Worm (Caenorhabditis elegans) whole organism, early embryonic: Measurements from ENCODE around the gene dgk-4.

Experiments
- B0310.2 ChIP-seq: sonication (generic microtip); optimal IDR thresholded peaks from 2 replicates; lab custom pipeline; 2016; ENCODE audit warnings: mild to moderate bottlenecking, missing genetic modification characterization, missing compliant biosample characterization
- F13C5.2 ChIP-seq: sonication (generic microtip); optimal IDR thresholded peaks from 2 replicates; lab custom pipeline; 2017; ENCODE audit warnings: mild to moderate bottlenecking, missing genetic modification characterization, inconsistent platforms, missing compliant biosample characterization
- aly-1 ChIP-seq: sonication (generic microtip); optimal IDR thresholded peaks from 2 replicates; lab custom pipeline; 2016; ENCODE audit warnings: missing genetic modification characterization, missing compliant biosample characterization
- ama-1 ChIP-seq: fragments of 150-350 bp; optimal IDR thresholded peaks from 2 replicates; lab custom pipeline; 2014
- ceh-13 ChIP-seq: fragments of 200-800 bp; sonication (Bioruptor generic); optimal IDR thresholded peaks from 2 replicates; lab custom pipeline; 2018; ENCODE audit warnings: mild to moderate bottlenecking, missing genetic modification characterization, missing compliant biosample characterization
- ceh-36 ChIP-seq: sonication (generic microtip); optimal IDR thresholded peaks from 2 replicates; lab custom pipeline; 2016; ENCODE audit warnings: missing genetic modification characterization, inconsistent platforms, missing compliant biosample characterization
- ets-7 ChIP-seq: sonication (generic microtip); optimal IDR thresholded peaks from 2 replicates; lab custom pipeline; 2016; ENCODE audit warnings: missing genotype, missing genetic modification characterization, missing compliant biosample characterization
- flt-1 ChIP-seq: fragments of 200-800 bp; sonication (Bioruptor generic); IDR thresholded peaks from 2 replicates; pipeline ENCODE4 v1.3.6; 2022; ENCODE audit warnings: missing genetic modification characterization, missing compliant biosample characterization
- hmbx-1 ChIP-seq: sonication (generic microtip); optimal IDR thresholded peaks from 2 replicates; lab custom pipeline; 2016; ENCODE audit warnings: mild to moderate bottlenecking, missing genetic modification characterization, missing compliant biosample characterization
- hmg-4 ChIP-seq: fragments of 200-800 bp; sonication (Bioruptor generic); optimal IDR thresholded peaks from 2 replicates; lab custom pipeline; 2018; ENCODE audit warnings: mild to moderate bottlenecking, missing genetic modification characterization, missing compliant biosample characterization
- hnd-1 ChIP-seq: sonication (generic microtip); optimal IDR thresholded peaks from 2 replicates; lab custom pipeline; 2016; ENCODE audit warnings: missing genetic modification characterization, missing compliant biosample characterization
- pes-1 ChIP-seq: fragments of 200-800 bp; sonication (Bioruptor generic); IDR thresholded peaks from 2 replicates; pipeline ENCODE4 v1.3.6; 2022; ENCODE audit warnings: missing genetic modification reagents, missing genetic modification characterization, missing compliant biosample characterization
- scrt-1 ChIP-seq: fragments of 200-800 bp; sonication (Bioruptor generic); IDR thresholded peaks from 2 replicates; pipeline ENCODE4 v1.3.6; 2022; ENCODE audit warnings: missing genetic modification characterization, missing compliant biosample characterization
- sea-1 ChIP-seq: fragments of 200-800 bp; sonication (Bioruptor generic); conservative IDR thresholded peaks from 2 replicates; pipeline ENCODE4 v1.3.6; 2022; ENCODE audit warnings: missing genetic modification characterization, missing compliant biosample characterization
- tbx-11 ChIP-seq: fragments of 200-800 bp; sonication (Bioruptor generic); IDR thresholded peaks from 2 replicates; pipeline ENCODE4 v1.3.6; 2022; ENCODE audit warnings: missing genetic modification characterization, missing compliant biosample characterization
- tbx-37 ChIP-seq: fragments of 200-800 bp; sonication (Bioruptor generic); conservative IDR thresholded peaks from 2 replicates; pipeline ENCODE4 v1.3.6; 2022; ENCODE audit warnings: missing genetic modification reagents, missing genetic modification characterization, missing compliant biosample characterization
- tra-4 ChIP-seq: sonication (generic microtip); optimal IDR thresholded peaks from 2 replicates; lab custom pipeline; 2017; ENCODE audit warnings: missing genetic modification characterization, missing compliant biosample characterization

Gene dgk-4

ce11 chrIV:8654115-8654628 is 23.0 kb downstream of the dgk-4 start, which contains the start of gene C49C8.1:
Gene C49C8.1, plus strand, starts transcription at chrIV:8654578.
- TF ChIP-seq ets-7 (tag; lab: Kevin White, UChicago) (no peak), tra-4 (no peak), scrt-1 (no peak), tbx-37 (no peak), ceh-36 (tag; lab: Kevin White, UChicago) (no peak), ceh-13 (GFP tag; lab: Kevin White, UChicago) (no peak), hmg-4 (no peak), sea-1 (no peak), ama-1 (lab: Kevin White, UChicago) (no peak), F13C5.2 (tag; lab: Kevin White, UChicago) (no peak), aly-1 (tag; lab: Kevin White, UChicago) (no peak), B0310.2 (tag; lab: Kevin White, UChicago) (no peak), flt-1 (GFP tag; lab: Robert Waterston, UW) (no peak), hnd-1 (tag; lab: Kevin White, UChicago) (no peak), hmbx-1 (no peak), pes-1 (GFP tag; lab: Robert Waterston, UW) (no peak), tbx-11 (GFP tag; lab: Robert Waterston, UW) (no peak)

ce11 chrIV:8658122-8658521 is 27.0 kb downstream of the dgk-4 start, which contains the start of gene C49C8.6:
Gene C49C8.6, minus strand, starts transcription at chrIV:8658222.
- no peak for TF ChIP-seq hnd-1 (tag; lab: Kevin White, UChicago)

- no peak for TF ChIP-seq hnd-1 (tag; lab: Kevin White, UChicago)
- TF ChIP-seq B0310.2 (tag; lab: Kevin White, UChicago), result no peak
- no peak for TF ChIP-seq tra-4
- TF ChIP-seq hmbx-1, result no peak
- TF ChIP-seq ceh-13 (GFP tag; lab: Kevin White, UChicago), result no peak
- TF ChIP-seq ceh-36 (tag; lab: Kevin White, UChicago), result no peak
Observed at ce11 chrIV:8665778-8666177, 34.6 kb downstream of the dgk-4 start.

ce11 chrIV:8668635-8669034 is 37.5 kb downstream of the dgk-4 start, which contains the start of gene cdh-5:
Gene cdh-5, plus strand, starts transcription at chrIV:8668935.
- no peak for TF ChIP-seq tbx-37
- TF ChIP-seq ceh-36 (tag; lab: Kevin White, UChicago), result no peak
- no peak for TF ChIP-seq B0310.2 (tag; lab: Kevin White, UChicago)
- no peak for TF ChIP-seq flt-1 (GFP tag; lab: Robert Waterston, UW)
- no peak for TF ChIP-seq F13C5.2 (tag; lab: Kevin White, UChicago)
- TF ChIP-seq tra-4, result no peak
- TF ChIP-seq ceh-13 (GFP tag; lab: Kevin White, UChicago), result no peak
- TF ChIP-seq pes-1 (GFP tag; lab: Robert Waterston, UW), result no peak
- TF ChIP-seq ets-7 (tag; lab: Kevin White, UChicago), result no peak
- no peak for TF ChIP-seq scrt-1
- no peak for TF ChIP-seq ama-1 (lab: Kevin White, UChicago)
- no peak for TF ChIP-seq hnd-1 (tag; lab: Kevin White, UChicago)
- no peak for TF ChIP-seq tbx-11 (GFP tag; lab: Robert Waterston, UW)
- no peak for TF ChIP-seq hmbx-1
- no peak for TF ChIP-seq hmg-4
- TF ChIP-seq sea-1, result no peak
- no peak for TF ChIP-seq aly-1 (tag; lab: Kevin White, UChicago)

- TF ChIP-seq hmg-4, result no peak
- TF ChIP-seq tbx-11 (GFP tag; lab: Robert Waterston, UW), result no peak
- TF ChIP-seq tra-4, result no peak
- TF ChIP-seq ceh-13 (GFP tag; lab: Kevin White, UChicago), result no peak
- no peak for TF ChIP-seq B0310.2 (tag; lab: Kevin White, UChicago)
- no peak for TF ChIP-seq tbx-37
- TF ChIP-seq F13C5.2 (tag; lab: Kevin White, UChicago), result no peak
- TF ChIP-seq ceh-36 (tag; lab: Kevin White, UChicago), result no peak
- no peak for TF ChIP-seq aly-1 (tag; lab: Kevin White, UChicago)
- TF ChIP-seq pes-1 (GFP tag; lab: Robert Waterston, UW), result no peak
- TF ChIP-seq ets-7 (tag; lab: Kevin White, UChicago), result no peak
- no peak for TF ChIP-seq hnd-1 (tag; lab: Kevin White, UChicago)
- TF ChIP-seq sea-1, result no peak
- TF ChIP-seq flt-1 (GFP tag; lab: Robert Waterston, UW), result no peak
- TF ChIP-seq scrt-1, result no peak
Observed at ce11 chrIV:8673733-8674375, 42.7 kb downstream of the dgk-4 start.

ce11 chrIV:8677303-8677702 is 46.2 kb downstream of the dgk-4 start, which contains the start of gene F08B4.8:
Gene F08B4.8, plus strand, starts transcription at chrIV:8677603.
- no peak for TF ChIP-seq flt-1 (GFP tag; lab: Robert Waterston, UW)
- no peak for TF ChIP-seq sea-1
- no peak for TF ChIP-seq tbx-37
- TF ChIP-seq tra-4, result no peak
- no peak for TF ChIP-seq aly-1 (tag; lab: Kevin White, UChicago)
- no peak for TF ChIP-seq ceh-36 (tag; lab: Kevin White, UChicago)
- TF ChIP-seq hmbx-1, result no peak
- TF ChIP-seq hmg-4, result no peak
- TF ChIP-seq ama-1 (lab: Kevin White, UChicago), result no peak
- TF ChIP-seq tbx-11 (GFP tag; lab: Robert Waterston, UW), result no peak
- no peak for TF ChIP-seq pes-1 (GFP tag; lab: Robert Waterston, UW)
- no peak for TF ChIP-seq ceh-13 (GFP tag; lab: Kevin White, UChicago)
- TF ChIP-seq hnd-1 (tag; lab: Kevin White, UChicago), result no peak
- TF ChIP-seq scrt-1, result no peak
- no peak for TF ChIP-seq F13C5.2 (tag; lab: Kevin White, UChicago)
- no peak for TF ChIP-seq B0310.2 (tag; lab: Kevin White, UChicago)
- no peak for TF ChIP-seq ets-7 (tag; lab: Kevin White, UChicago)

ce11 chrIV:8679225-8679624 is 48.1 kb downstream of the dgk-4 start, which contains the start of gene nlp-60:
Gene nlp-60, minus strand, starts transcription at chrIV:8679325.
- no peak for TF ChIP-seq flt-1 (GFP tag; lab: Robert Waterston, UW)
- no peak for TF ChIP-seq tbx-11 (GFP tag; lab: Robert Waterston, UW)
- TF ChIP-seq pes-1 (GFP tag; lab: Robert Waterston, UW), result no peak
- TF ChIP-seq ceh-13 (GFP tag; lab: Kevin White, UChicago), result no peak
- no peak for TF ChIP-seq ceh-36 (tag; lab: Kevin White, UChicago)
- TF ChIP-seq tbx-37, result no peak
- TF ChIP-seq hmbx-1, result no peak
